Fruit fly (Drosophila melanogaster) whole organism, wandering third instar larva: ENCODE results near the gene Tsr1.

Source experiments
- Abd-B ChIP-seq: fragments of >200 bp; optimal IDR thresholded peaks from 2 replicates; lab custom pipeline; 2017; ENCODE audit warnings: missing biosample characterization, missing genetic modification characterization
- CG32264 ChIP-seq: fragments of 200-800 bp; sonication (Bioruptor generic); optimal IDR thresholded peaks from 2 replicates; lab custom pipeline; 2016; ENCODE audit warnings: missing biosample characterization, missing genetic modification characterization
- CG9705 ChIP-seq: fragments of 200-800 bp; sonication (Bioruptor generic); optimal IDR thresholded peaks from 2 replicates; lab custom pipeline; 2018; ENCODE audit warnings: missing biosample characterization, mild to moderate bottlenecking, missing genetic modification characterization
- CrebA ChIP-seq: fragments of 200-800 bp; sonication (Bioruptor generic); optimal IDR thresholded peaks from 2 replicates; lab custom pipeline; 2016; ENCODE audit warnings: missing biosample characterization, mild to moderate bottlenecking, missing genetic modification characterization, borderline replicate concordance
- Dfd ChIP-seq: fragments of >200 bp; optimal IDR thresholded peaks from 2 replicates; lab custom pipeline; 2017; ENCODE audit warnings: missing biosample characterization, missing genetic modification characterization
- Dif ChIP-seq: fragments of 200-275, 200-300 bp; sonication (Bioruptor generic); optimal IDR thresholded peaks from 2 replicates; lab custom pipeline; 2018; ENCODE audit warnings: missing biosample characterization, missing genetic modification characterization; ENCODE audit not compliant: partially characterized antibody
- GATAd ChIP-seq: sonication (Bioruptor generic); optimal IDR thresholded peaks from 2 replicates; lab custom pipeline; 2016; ENCODE audit warnings: missing biosample characterization, missing genetic modification characterization
- HLH106 ChIP-seq: fragments of 200-800 bp; optimal IDR thresholded peaks from 3 replicates; lab custom pipeline; 2019; ENCODE audit warnings: missing biosample characterization, mild to moderate bottlenecking, missing genetic modification characterization, moderate library complexity
- Hnf4 ChIP-seq: fragments of 200-800 bp; sonication (Bioruptor generic); optimal IDR thresholded peaks from 2 replicates; lab custom pipeline; 2016; ENCODE audit warnings: missing biosample characterization, mild to moderate bottlenecking, missing genetic modification characterization
- Hr78 ChIP-seq: fragments of >200 bp; optimal IDR thresholded peaks from 2 replicates; lab custom pipeline; 2017; ENCODE audit warnings: missing biosample characterization, missing genetic modification characterization
- Hr83 ChIP-seq: fragments of 200-300 bp; sonication (Bioruptor generic); optimal IDR thresholded peaks from 2 replicates; lab custom pipeline; 2016; ENCODE audit warnings: missing biosample characterization, mild to moderate bottlenecking, missing genetic modification characterization, moderate library complexity; ENCODE audit not compliant: poor library complexity, severe bottlenecking
- Jra ChIP-seq: sonication (Bioruptor generic); optimal IDR thresholded peaks from 2 replicates; lab custom pipeline; 2016; ENCODE audit warnings: missing biosample characterization, missing genetic modification characterization
- Mio ChIP-seq: sonication (Bioruptor generic); optimal IDR thresholded peaks from 2 replicates; lab custom pipeline; 2016; ENCODE audit warnings: missing biosample characterization, missing genetic modification characterization
- Myc ChIP-seq: fragments of >200 bp; optimal IDR thresholded peaks from 2 replicates; lab custom pipeline; 2017
- N ChIP-seq: fragments of >200 bp; optimal IDR thresholded peaks from 2 replicates; lab custom pipeline; 2018; ENCODE audit warnings: missing biosample characterization, missing external identifiers, missing genetic modification characterization
- OdsH ChIP-seq: fragments of 200-800 bp; sonication (Bioruptor generic); optimal IDR thresholded peaks from 2 replicates; lab custom pipeline; 2016; ENCODE audit warnings: missing biosample characterization, mild to moderate bottlenecking, missing genetic modification characterization
- Rel ChIP-seq, 2 experiments: fragments of 200-800 bp; sonication (Bioruptor generic) in 1 of 2; optimal IDR thresholded peaks; 2 replicates in 1 of 2; 3 replicates in 1 of 2; lab custom pipeline; 2016 to 2019; ENCODE audit warnings: mild to moderate bottlenecking in 2 of 2, missing biosample characterization in 2 of 2, missing genetic modification characterization in 2 of 2, moderate library complexity in 1 of 2
- Sp1 ChIP-seq: fragments of 200-800 bp; sonication (Bioruptor generic); optimal IDR thresholded peaks from 3 replicates; lab custom pipeline; 2019; ENCODE audit warnings: missing biosample characterization, mild to moderate bottlenecking, missing genetic modification characterization, moderate library complexity
- Vsx2 ChIP-seq: fragments of 200-300, 225-300 bp; sonication (Bioruptor generic); optimal IDR thresholded peaks from 2 replicates; lab custom pipeline; 2018; ENCODE audit warnings: missing biosample characterization, missing genetic modification characterization; ENCODE audit not compliant: partially characterized antibody
- br ChIP-seq: fragments of 200-800 bp; sonication (Bioruptor generic); optimal IDR thresholded peaks from 2 replicates; lab custom pipeline; 2016; ENCODE audit warnings: missing biosample characterization, missing genetic modification characterization
- brk ChIP-seq: fragments of 200-800 bp; sonication (Bioruptor generic); optimal IDR thresholded peaks from 2 replicates; lab custom pipeline; 2016; ENCODE audit warnings: missing biosample characterization, mild to moderate bottlenecking, missing genetic modification characterization
- dl ChIP-seq, 2 experiments: fragments of 175-275, 200-275 bp in 1 of 2; fragments of 200-275 bp in 1 of 2; sonication (Bioruptor generic); optimal IDR thresholded peaks; lab custom pipeline; 2018; ENCODE audit warnings: mild to moderate bottlenecking in 2 of 2, missing biosample characterization in 2 of 2, missing genetic modification characterization in 2 of 2, moderate library complexity in 2 of 2; ENCODE audit not compliant: partially characterized antibody in 2 of 2, insufficient read depth in 1 of 2
- dmrt93B ChIP-seq: fragments of 200-800 bp; sonication (Bioruptor generic); optimal IDR thresholded peaks from 2 replicates; lab custom pipeline; 2018; ENCODE audit warnings: missing biosample characterization, mild to moderate bottlenecking, missing genetic modification characterization
- dsf ChIP-seq: sonication (Bioruptor generic); optimal IDR thresholded peaks from 2 replicates; lab custom pipeline; 2016; ENCODE audit warnings: missing biosample characterization, missing genetic modification characterization, borderline replicate concordance
- ey ChIP-seq: fragments of 200-800 bp; sonication (Bioruptor generic); optimal IDR thresholded peaks from 2 replicates; lab custom pipeline; 2016; ENCODE audit warnings: missing biosample characterization, missing genetic modification characterization
- foxo ChIP-seq, 2 experiments: fragments of 200-800 bp; sonication (Bioruptor generic); optimal IDR thresholded peaks; 2 replicates in 1 of 2; 3 replicates in 1 of 2; lab custom pipeline; 2016 to 2017; ENCODE audit warnings: missing biosample characterization in 2 of 2, missing genetic modification characterization in 2 of 2
- fru ChIP-seq: fragments of 200-800 bp; sonication (Bioruptor generic); optimal IDR thresholded peaks from 3 replicates; lab custom pipeline; 2016; ENCODE audit warnings: missing biosample characterization, mild to moderate bottlenecking, missing genetic modification characterization
- h ChIP-seq: fragments of 200-800 bp; sonication (Bioruptor generic); optimal IDR thresholded peaks from 3 replicates; lab custom pipeline; 2016; ENCODE audit warnings: missing biosample characterization, mild to moderate bottlenecking, missing genetic modification characterization
- jim ChIP-seq: fragments of 175-275, 200-325 bp; sonication (Bioruptor generic); optimal IDR thresholded peaks from 2 replicates; lab custom pipeline; 2016; ENCODE audit warnings: missing biosample characterization, mild to moderate bottlenecking, missing genetic modification characterization
- lola ChIP-seq: fragments of >200 bp; optimal IDR thresholded peaks from 2 replicates; lab custom pipeline; 2017; ENCODE audit warnings: missing biosample characterization, missing genetic modification characterization
- pan ChIP-seq: fragments of >200 bp; optimal IDR thresholded peaks from 2 replicates; lab custom pipeline; 2017
- psq ChIP-seq: fragments of 200-800 bp; sonication (Bioruptor generic); optimal IDR thresholded peaks from 3 replicates; lab custom pipeline; 2017; ENCODE audit warnings: missing biosample characterization, mild to moderate bottlenecking, missing genetic modification characterization, moderate library complexity
- rgr ChIP-seq: fragments of 200-800 bp; sonication (Bioruptor generic); optimal IDR thresholded peaks from 3 replicates; lab custom pipeline; 2016; ENCODE audit warnings: missing biosample characterization, mild to moderate bottlenecking, missing genetic modification characterization
- sage ChIP-seq: fragments of 200-800 bp; sonication (Bioruptor generic); optimal IDR thresholded peaks from 2 replicates; lab custom pipeline; 2016; ENCODE audit warnings: missing biosample characterization, mild to moderate bottlenecking, missing genetic modification characterization
- sv ChIP-seq: fragments of 200-800 bp; sonication (Bioruptor generic); optimal IDR thresholded peaks from 3 replicates; lab custom pipeline; 2016; ENCODE audit warnings: missing biosample characterization, missing genetic modification characterization
- tai ChIP-seq: sonication (Bioruptor generic); optimal IDR thresholded peaks from 2 replicates; lab custom pipeline; 2016; ENCODE audit warnings: missing biosample characterization, missing genetic modification characterization
- usp ChIP-seq: fragments of >200 bp; optimal IDR thresholded peaks from 2 replicates; lab custom pipeline; 2017; ENCODE audit warnings: missing biosample characterization, missing genetic modification characterization
- woc ChIP-seq: sonication (Bioruptor generic); optimal IDR thresholded peaks from 2 replicates; lab custom pipeline; 2016; ENCODE audit warnings: missing biosample characterization, mild to moderate bottlenecking, missing genetic modification characterization

Gene Tsr1

dm6 chr3L:21334999-21335631 lies at the start of gene Tsr1:
TSS of gene Tsr1 (plus strand) at chr3L:21335215.
- no peak for TF ChIP-seq Hr78 (GFP tag; lab: Kevin White, UChicago)
- no peak for TF ChIP-seq foxo (GFP tag; optimal IDR thresholded peaks at IDR 0.05; lab: Kevin White, UChicago)
- peak; percentile 84 for TF ChIP-seq Myc (lab: Kevin White, UChicago)

dm6 chr3L:21285639-21286338 lies 49.2 kb upstream of the Tsr1 start, which contains the start of the genes CG12974 and pzg:
TSS of gene CG12974 (minus strand) at chr3L:21285962.
TSS of gene pzg (plus strand) at chr3L:21286099.
- peak; percentile 66 for TF ChIP-seq h
- peak; percentile 99 for TF ChIP-seq Dif (GFP tag; lab: Kevin White, UChicago)
- no peak for TF ChIP-seq dsf (GFP tag; lab: Kevin White, UChicago)
- TF ChIP-seq usp (GFP tag; lab: Kevin White, UChicago): no peak
- TF ChIP-seq Hnf4: peak; percentile 56
- TF ChIP-seq N: no peak
- no peak for TF ChIP-seq tai (GFP tag; lab: Kevin White, UChicago)
- TF ChIP-seq Myc (lab: Kevin White, UChicago): peak; percentile 46
- TF ChIP-seq Abd-B (GFP tag; lab: Kevin White, UChicago): no peak
- peak in 1 of 2 experiments; percentile 59 for TF ChIP-seq foxo (GFP tag; optimal IDR thresholded peaks at IDR 0.05; lab: Kevin White, UChicago)
- TF ChIP-seq sage (GFP tag; lab: Kevin White, UChicago): no peak
- TF ChIP-seq dl (GFP tag; optimal IDR thresholded peaks at IDR 0.05; lab: Kevin White, UChicago; ENCODE audit: insufficient read depth in 1 of 2, partially characterized antibody in 2 of 2): peak; percentile 76 to 82
- no peak for TF ChIP-seq Hr78 (GFP tag; lab: Kevin White, UChicago)
- TF ChIP-seq Sp1: peak; percentile 57
- TF ChIP-seq CG9705 (GFP tag; lab: Kevin White, UChicago): peak; percentile 82
- peak; percentile 70 for TF ChIP-seq woc (GFP tag; lab: Kevin White, UChicago)
- peak; percentile 20 for TF ChIP-seq Mio
- peak; percentile 73 for TF ChIP-seq HLH106 (tag; lab: Kevin White, UChicago)
- TF ChIP-seq CrebA (GFP tag; lab: Kevin White, UChicago): no peak
- peak; percentile 51 for TF ChIP-seq ey
- no peak for TF ChIP-seq Rel (GFP tag; optimal IDR thresholded peaks at IDR 0.05; lab: Kevin White, UChicago)
- no peak for TF ChIP-seq Rel (tag; optimal IDR thresholded peaks at IDR 0.05; lab: Kevin White, UChicago)
- TF ChIP-seq rgr (GFP tag; lab: Kevin White, UChicago): peak; percentile 69
- no peak for TF ChIP-seq CG32264 (GFP tag; lab: Kevin White, UChicago)
- TF ChIP-seq sv: peak; percentile 51
- no peak for TF ChIP-seq psq (GFP tag; lab: Kevin White, UChicago)
- no peak for TF ChIP-seq brk (GFP tag; lab: Kevin White, UChicago)
- peak; percentile 19 for TF ChIP-seq Jra (GFP tag; lab: Kevin White, UChicago)
- TF ChIP-seq GATAd (GFP tag; lab: Kevin White, UChicago): no peak
- TF ChIP-seq Hr83 (GFP tag; lab: Kevin White, UChicago): peak; percentile 34
- no peak for TF ChIP-seq pan (lab: Kevin White, UChicago)
- TF ChIP-seq Dfd: no peak
- peak; percentile 30 for TF ChIP-seq OdsH (GFP tag; lab: Kevin White, UChicago)
- peak; percentile 99 for TF ChIP-seq Vsx2 (GFP tag; lab: Kevin White, UChicago)
- no peak for TF ChIP-seq jim (GFP tag; lab: Kevin White, UChicago)
- TF ChIP-seq br (GFP tag; lab: Kevin White, UChicago): peak; percentile 48
- peak; percentile 74 for TF ChIP-seq dmrt93B (GFP tag; lab: Kevin White, UChicago)
- peak; percentile 69 for TF ChIP-seq fru (GFP tag; lab: Kevin White, UChicago)
- no peak for TF ChIP-seq lola (GFP tag; lab: Kevin White, UChicago)
